Worm (Caenorhabditis elegans) whole organism, early embryonic: ENCODE results near the gene C09G12.17.

Experiments used
- B0310.2 ChIP-seq: sonication (generic microtip); optimal IDR thresholded peaks from 2 replicates; lab custom pipeline; 2016; ENCODE audit warnings: mild to moderate bottlenecking, missing genetic modification characterization, missing compliant biosample characterization
- F13C5.2 ChIP-seq: sonication (generic microtip); optimal IDR thresholded peaks from 2 replicates; lab custom pipeline; 2017; ENCODE audit warnings: mild to moderate bottlenecking, missing genetic modification characterization, inconsistent platforms, missing compliant biosample characterization
- aly-1 ChIP-seq: sonication (generic microtip); optimal IDR thresholded peaks from 2 replicates; lab custom pipeline; 2016; ENCODE audit warnings: missing genetic modification characterization, missing compliant biosample characterization
- ama-1 ChIP-seq: fragments of 150-350 bp; optimal IDR thresholded peaks from 2 replicates; lab custom pipeline; 2014
- ceh-13 ChIP-seq: fragments of 200-800 bp; sonication (Bioruptor generic); optimal IDR thresholded peaks from 2 replicates; lab custom pipeline; 2018; ENCODE audit warnings: mild to moderate bottlenecking, missing genetic modification characterization, missing compliant biosample characterization
- ceh-36 ChIP-seq: sonication (generic microtip); optimal IDR thresholded peaks from 2 replicates; lab custom pipeline; 2016; ENCODE audit warnings: missing genetic modification characterization, inconsistent platforms, missing compliant biosample characterization
- ets-7 ChIP-seq: sonication (generic microtip); optimal IDR thresholded peaks from 2 replicates; lab custom pipeline; 2016; ENCODE audit warnings: missing genotype, missing genetic modification characterization, missing compliant biosample characterization
- flt-1 ChIP-seq: fragments of 200-800 bp; sonication (Bioruptor generic); IDR thresholded peaks from 2 replicates; pipeline ENCODE4 v1.3.6; 2022; ENCODE audit warnings: missing genetic modification characterization, missing compliant biosample characterization
- hmbx-1 ChIP-seq: sonication (generic microtip); optimal IDR thresholded peaks from 2 replicates; lab custom pipeline; 2016; ENCODE audit warnings: mild to moderate bottlenecking, missing genetic modification characterization, missing compliant biosample characterization
- hmg-4 ChIP-seq: fragments of 200-800 bp; sonication (Bioruptor generic); optimal IDR thresholded peaks from 2 replicates; lab custom pipeline; 2018; ENCODE audit warnings: mild to moderate bottlenecking, missing genetic modification characterization, missing compliant biosample characterization
- hnd-1 ChIP-seq: sonication (generic microtip); optimal IDR thresholded peaks from 2 replicates; lab custom pipeline; 2016; ENCODE audit warnings: missing genetic modification characterization, missing compliant biosample characterization
- pes-1 ChIP-seq: fragments of 200-800 bp; sonication (Bioruptor generic); IDR thresholded peaks from 2 replicates; pipeline ENCODE4 v1.3.6; 2022; ENCODE audit warnings: missing genetic modification reagents, missing genetic modification characterization, missing compliant biosample characterization
- scrt-1 ChIP-seq: fragments of 200-800 bp; sonication (Bioruptor generic); IDR thresholded peaks from 2 replicates; pipeline ENCODE4 v1.3.6; 2022; ENCODE audit warnings: missing genetic modification characterization, missing compliant biosample characterization
- sea-1 ChIP-seq: fragments of 200-800 bp; sonication (Bioruptor generic); conservative IDR thresholded peaks from 2 replicates; pipeline ENCODE4 v1.3.6; 2022; ENCODE audit warnings: missing genetic modification characterization, missing compliant biosample characterization
- tbx-11 ChIP-seq: fragments of 200-800 bp; sonication (Bioruptor generic); IDR thresholded peaks from 2 replicates; pipeline ENCODE4 v1.3.6; 2022; ENCODE audit warnings: missing genetic modification characterization, missing compliant biosample characterization
- tbx-37 ChIP-seq: fragments of 200-800 bp; sonication (Bioruptor generic); conservative IDR thresholded peaks from 2 replicates; pipeline ENCODE4 v1.3.6; 2022; ENCODE audit warnings: missing genetic modification reagents, missing genetic modification characterization, missing compliant biosample characterization
- tra-4 ChIP-seq: sonication (generic microtip); optimal IDR thresholded peaks from 2 replicates; lab custom pipeline; 2017; ENCODE audit warnings: missing genetic modification characterization, missing compliant biosample characterization

The C09G12.17 gene

DNA sequence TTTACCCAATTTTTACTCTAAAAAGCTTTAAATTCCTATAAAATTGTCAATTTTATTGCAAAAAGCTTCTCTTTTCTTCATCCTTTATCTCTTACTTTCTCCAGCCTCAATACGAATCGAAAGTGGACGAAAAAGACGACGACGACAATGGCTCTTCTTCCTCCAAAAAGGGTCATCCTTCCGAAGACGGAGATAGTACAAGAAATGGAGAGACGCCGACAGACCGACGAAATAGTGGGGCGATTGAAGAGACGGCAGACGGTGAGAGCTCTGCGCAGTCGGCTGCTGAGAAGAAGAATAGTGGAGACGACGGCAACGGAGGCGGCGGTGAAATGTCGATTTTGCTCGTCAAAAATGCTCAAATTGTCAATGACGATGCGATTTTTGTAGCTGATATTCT is 23.1 kb upstream of the C09G12.17 start:
- TF ChIP-seq F13C5.2 (tag; lab: Kevin White, UChicago) (no peak), scrt-1 (GFP tag; lab: Robert Waterston, UW) (no peak), flt-1 (GFP tag; lab: Robert Waterston, UW) (no peak), tbx-11 (GFP tag; lab: Robert Waterston, UW) (no peak)

- TF ChIP-seq ceh-13 (GFP tag; lab: Kevin White, UChicago) (no peak), tbx-11 (GFP tag; lab: Robert Waterston, UW) (no peak), scrt-1 (GFP tag; lab: Robert Waterston, UW) (no peak), flt-1 (GFP tag; lab: Robert Waterston, UW) (no peak), aly-1 (no peak), pes-1 (GFP tag; lab: Robert Waterston, UW) (no peak), ceh-36 (tag; lab: Kevin White, UChicago) (no peak), ets-7 (tag; lab: Kevin White, UChicago) (no peak), tbx-37 (GFP tag; lab: Robert Waterston, UW) (no peak)
Observed at ce11 chrIV:3517582-3517981, 21.3 kb upstream of the C09G12.17 start.

DNA sequence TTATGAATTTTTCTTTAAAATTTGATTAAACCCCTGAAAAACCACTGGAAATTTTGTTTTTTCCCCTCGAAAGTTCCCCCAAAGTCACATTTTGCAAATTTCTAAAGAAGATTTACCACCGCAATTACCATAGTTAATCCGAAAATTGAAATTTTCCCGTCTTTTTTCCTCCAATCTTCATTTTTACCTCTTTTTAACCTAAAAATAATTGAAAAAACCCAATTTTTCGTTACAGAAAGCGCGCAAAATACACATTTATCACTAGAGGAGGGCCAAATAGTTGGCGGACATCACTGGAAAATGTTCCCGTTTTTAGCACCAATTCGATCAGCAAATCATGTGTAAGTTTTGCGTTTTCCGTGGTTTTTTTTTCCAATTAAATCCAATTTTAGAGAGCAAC is 20.3 kb upstream of the C09G12.17 start, which contains the start of gene unc-33:
Gene unc-33 (plus strand): TSS at position 301 of the 400 bp plus-strand sequence.
- TF ChIP-seq tbx-37 (GFP tag; lab: Robert Waterston, UW) (no peak), flt-1 (GFP tag; lab: Robert Waterston, UW) (no peak), ceh-13 (GFP tag; lab: Kevin White, UChicago) (no peak)

DNA sequence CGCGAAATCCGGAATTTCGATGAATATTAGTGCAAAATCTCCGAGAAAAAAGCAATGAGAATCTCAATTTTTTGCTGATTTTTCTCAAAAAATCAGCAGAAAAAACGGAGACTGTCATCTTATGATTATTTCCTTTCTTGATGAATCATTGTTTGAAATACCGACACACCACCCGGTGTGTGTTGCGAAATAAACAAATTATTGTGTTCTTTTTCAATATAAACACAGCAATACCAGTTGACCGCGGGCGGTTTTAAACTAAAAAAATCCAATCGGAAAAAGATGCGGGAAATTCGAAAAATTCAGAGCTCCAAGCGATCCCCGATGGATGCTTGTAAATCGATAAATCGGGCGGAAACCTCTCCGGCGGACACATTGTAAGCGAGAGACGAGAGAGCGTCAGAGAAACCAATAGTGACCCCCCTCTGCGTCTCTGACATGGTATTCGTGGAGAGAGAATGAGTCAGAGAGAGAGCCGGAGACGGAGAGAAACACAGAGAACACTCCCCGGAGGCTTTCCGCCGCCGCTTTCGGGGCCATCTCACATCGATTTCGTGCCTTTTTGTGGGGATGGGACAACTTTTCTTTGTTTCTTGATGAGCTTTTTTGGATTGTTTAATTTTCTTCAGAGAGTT is 19.3 kb upstream of the C09G12.17 start:
- no peak for TF ChIP-seq scrt-1 (GFP tag; lab: Robert Waterston, UW)
- TF ChIP-seq ama-1 (lab: Kevin White, UChicago): no peak
- no peak for TF ChIP-seq B0310.2
- no peak for TF ChIP-seq tbx-11 (GFP tag; lab: Robert Waterston, UW)
- peak; percentile 65 for TF ChIP-seq hmg-4 (GFP tag; lab: Kevin White, UChicago)
- no peak for TF ChIP-seq ets-7 (tag; lab: Kevin White, UChicago)
- TF ChIP-seq aly-1: no peak

- no peak for TF ChIP-seq pes-1 (GFP tag; lab: Robert Waterston, UW)
- no peak for TF ChIP-seq ets-7 (tag; lab: Kevin White, UChicago)
- no peak for TF ChIP-seq ceh-36 (tag; lab: Kevin White, UChicago)
- no peak for TF ChIP-seq aly-1
- no peak for TF ChIP-seq hmbx-1 (tag; lab: Kevin White, UChicago)
- TF ChIP-seq B0310.2: no peak
- no peak for TF ChIP-seq hmg-4 (GFP tag; lab: Kevin White, UChicago)
- no peak for TF ChIP-seq F13C5.2 (tag; lab: Kevin White, UChicago)
- TF ChIP-seq flt-1 (GFP tag; lab: Robert Waterston, UW): no peak
- no peak for TF ChIP-seq hnd-1
Observed at ce11 chrIV:3514467-3514866, 18.2 kb upstream of the C09G12.17 start, which contains the start of gene tsg-101. Gene tsg-101, minus strand, starts transcription at chrIV:3514567.

DNA sequence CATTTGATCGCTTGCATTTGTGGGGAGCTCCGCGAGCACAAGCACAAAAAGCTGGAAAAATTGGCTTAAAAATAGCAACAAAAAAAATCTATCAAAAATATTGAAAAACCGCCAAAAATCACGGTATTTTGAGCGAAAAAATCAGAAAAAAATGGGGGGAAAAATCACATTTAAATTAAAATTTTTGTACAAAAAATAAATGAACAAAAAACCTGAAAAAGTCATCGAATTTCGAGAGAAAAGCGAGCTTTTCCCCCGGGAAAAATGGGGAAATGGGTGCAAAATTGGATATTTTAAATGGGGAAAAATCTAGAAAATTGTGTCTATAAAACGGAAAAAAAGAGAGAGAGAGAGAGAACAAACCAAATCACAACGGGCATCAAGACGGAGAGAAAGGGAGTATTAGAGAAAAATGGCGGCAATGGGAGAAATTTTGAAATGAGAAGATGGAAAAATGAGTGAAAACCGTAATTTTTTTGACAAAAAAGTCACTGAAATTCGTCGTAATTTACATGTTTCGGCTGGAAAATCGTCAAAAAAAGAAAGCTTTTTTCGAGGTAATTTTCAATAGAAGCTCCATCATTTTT is 13.3 kb upstream of the C09G12.17 start, which contains the start of gene ced-10:
Gene ced-10 (minus strand): TSS at position 51 of the 587 bp plus-strand sequence.
- TF ChIP-seq scrt-1 (GFP tag; lab: Robert Waterston, UW) (no peak), aly-1 (no peak), ama-1 (lab: Kevin White, UChicago) (no peak), ceh-13 (GFP tag; lab: Kevin White, UChicago) (no peak)

- TF ChIP-seq F13C5.2 (tag; lab: Kevin White, UChicago) (no peak), ama-1 (lab: Kevin White, UChicago) (peak; percentile 41), tbx-11 (GFP tag; lab: Robert Waterston, UW) (no peak)
Observed at ce11 chrIV:3505940-3506339, 9.7 kb upstream of the C09G12.17 start.

ce11 chrIV:3504144-3504543 is 7.9 kb upstream of the C09G12.17 start, which contains the start of gene srz-83:
Gene srz-83, plus strand, starts transcription at chrIV:3504444.
- TF ChIP-seq sea-1 (GFP tag; lab: Robert Waterston, UW) (no peak), pes-1 (GFP tag; lab: Robert Waterston, UW) (no peak), hnd-1 (no peak), tbx-11 (GFP tag; lab: Robert Waterston, UW) (no peak), flt-1 (GFP tag; lab: Robert Waterston, UW) (no peak), hmbx-1 (tag; lab: Kevin White, UChicago) (no peak), scrt-1 (GFP tag; lab: Robert Waterston, UW) (no peak), ceh-36 (tag; lab: Kevin White, UChicago) (no peak), tra-4 (tag; lab: Kevin White, UChicago) (no peak), B0310.2 (no peak), aly-1 (no peak), ets-7 (tag; lab: Kevin White, UChicago) (no peak), F13C5.2 (tag; lab: Kevin White, UChicago) (no peak), ama-1 (lab: Kevin White, UChicago) (no peak), hmg-4 (GFP tag; lab: Kevin White, UChicago) (no peak), tbx-37 (GFP tag; lab: Robert Waterston, UW) (no peak), ceh-13 (GFP tag; lab: Kevin White, UChicago) (no peak)
